Fruit fly (Drosophila melanogaster): ENCODE data around the gene CG6749.
A peak's percentile ranks its signal among the peaks of the same experiment; 100 is the strongest.

The CG6749 gene

DNA sequence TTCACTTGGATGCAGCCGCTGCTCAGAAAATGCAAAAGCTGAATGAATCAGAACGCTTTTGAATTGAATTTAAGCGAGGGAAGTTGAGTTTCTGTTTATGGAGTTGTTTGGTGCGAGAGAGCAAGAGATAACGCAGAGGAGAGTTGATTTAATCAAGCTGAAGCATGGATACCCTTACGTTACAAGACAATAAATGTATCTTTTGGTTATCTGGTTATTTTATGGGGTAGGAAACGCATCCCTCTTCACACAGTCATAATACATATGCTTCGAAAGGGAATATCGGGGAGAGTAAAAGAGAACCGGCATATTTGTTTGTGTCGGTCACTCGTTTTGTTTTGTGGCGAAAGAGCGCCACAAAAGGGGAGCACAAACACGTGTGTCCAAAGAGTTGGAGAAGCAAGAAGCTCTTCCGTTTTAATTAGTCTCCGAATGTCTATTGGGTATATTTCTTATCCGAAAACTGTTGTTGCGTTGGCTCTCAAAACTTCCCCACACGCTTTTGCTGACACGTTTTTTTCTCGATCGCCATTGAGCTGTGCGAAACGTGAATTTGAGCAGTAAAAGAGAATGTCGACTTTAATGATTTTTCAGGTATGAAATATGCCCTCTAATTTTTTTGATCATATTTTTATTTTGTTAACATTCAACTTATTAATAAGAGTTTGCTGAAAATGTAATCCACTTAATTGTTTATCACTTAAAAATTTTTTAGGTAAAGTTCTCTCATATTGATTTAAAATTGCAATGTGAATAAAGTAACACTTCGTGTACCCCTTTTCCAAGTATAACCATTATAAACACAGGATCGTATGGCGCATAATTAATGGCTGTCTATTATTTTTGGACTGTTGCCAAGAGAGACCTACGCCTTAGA lies 36.7 kb downstream of the CG6749 start, which contains the start of gene Prps (continued):
- TF ChIP-seq OdsH (GFP tag; optimal IDR thresholded peaks at IDR 0.05) = peak; percentile 83
- TF ChIP-seq Eip78C (GFP tag) = peak; percentile 96
- TF ChIP-seq CG10631 (GFP tag; optimal IDR thresholded peaks at IDR 0.05) = no peak
- TF ChIP-seq Eip75B (GFP tag; optimal IDR thresholded peaks at IDR 0.05) = peak; percentile 91
- peak; percentile 88 for TF ChIP-seq pdm3 (GFP tag; optimal IDR thresholded peaks at IDR 0.05)
- peak; percentile 83 for TF ChIP-seq CG8632 (GFP tag; optimal IDR thresholded peaks at IDR 0.05)
- peak; percentile 83 for TF ChIP-seq CG15336 (GFP tag; IDR thresholded peaks at IDR 0.05)
- TF ChIP-seq fd85E (GFP tag; optimal IDR thresholded peaks at IDR 0.05) = peak; percentile 81
- peak; percentile 83 for TF ChIP-seq CG16779 (tag; optimal IDR thresholded peaks at IDR 0.05)
- peak; percentile 54 for TF ChIP-seq fd59A (GFP tag; optimal IDR thresholded peaks at IDR 0.05)
- peak; percentile 88 for TF ChIP-seq eg (GFP tag; IDR thresholded peaks at IDR 0.05)
- TF ChIP-seq Ets96B (tag; optimal IDR thresholded peaks at IDR 0.05) = peak; percentile 84
- TF ChIP-seq CG3032 (tag; optimal IDR thresholded peaks at IDR 0.05) = peak; percentile 79
- peak; percentile 68 for TF ChIP-seq CG11902 (GFP tag; optimal IDR thresholded peaks at IDR 0.05)
- peak; percentile 86 for TF ChIP-seq lz (GFP tag; optimal IDR thresholded peaks at IDR 0.05)
- TF ChIP-seq CG6854 (GFP tag; optimal IDR thresholded peaks at IDR 0.05) = peak; percentile 92
- peak; percentile 83 for TF ChIP-seq acj6 (GFP tag; optimal IDR thresholded peaks at IDR 0.05)
- peak; percentile 91 for TF ChIP-seq vri (GFP tag; optimal IDR thresholded peaks at IDR 0.05)
- TF ChIP-seq CG3919 (GFP tag; optimal IDR thresholded peaks at IDR 0.05) = peak; percentile 93
- no peak for TF ChIP-seq CG4318 (GFP tag; optimal IDR thresholded peaks at IDR 0.05)
- TF ChIP-seq CG11762 (GFP tag; optimal IDR thresholded peaks at IDR 0.05; ENCODE audit: insufficient read depth) = peak; percentile 79

DNA sequence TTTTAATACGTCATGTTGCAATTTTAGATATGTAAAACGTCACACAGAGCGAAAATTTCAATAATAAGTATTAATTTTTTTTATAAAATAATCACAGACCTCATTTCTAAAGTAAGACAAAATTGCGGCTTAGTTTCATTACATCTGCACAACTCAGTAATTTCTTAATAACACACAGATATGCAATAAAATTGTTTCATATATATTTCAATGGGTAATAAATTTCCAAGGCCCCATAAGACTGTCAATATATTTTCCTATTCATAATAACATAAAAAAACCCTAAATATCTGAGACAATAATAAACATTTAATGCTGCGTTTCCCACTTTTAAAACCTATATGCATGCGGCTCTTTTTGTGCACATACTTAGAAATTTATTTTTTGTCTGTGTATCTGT lies 38.0 kb downstream of the CG6749 start:
- TF ChIP-seq Hr38 (GFP tag; optimal IDR thresholded peaks at IDR 0.05) (no peak), Hr4 (GFP tag; optimal IDR thresholded peaks at IDR 0.05) (peak; percentile 71), CG10669 (GFP tag; optimal IDR thresholded peaks at IDR 0.05) (no peak), CG8632 (GFP tag; optimal IDR thresholded peaks at IDR 0.05) (no peak), Eip93F (GFP tag; optimal IDR thresholded peaks at IDR 0.05) (no peak), svp (GFP tag) (peak; percentile 75), Lpt (GFP tag; optimal IDR thresholded peaks at IDR 0.05) (no peak), dac (GFP tag; optimal IDR thresholded peaks at IDR 0.05) (no peak), CG10631 (GFP tag; optimal IDR thresholded peaks at IDR 0.05) (peak; percentile 47), Smox (GFP tag; optimal IDR thresholded peaks at IDR 0.05) (peak; percentile 18), CG8319 (GFP tag; optimal IDR thresholded peaks at IDR 0.05) (peak; percentile 18), net (GFP tag; optimal IDR thresholded peaks at IDR 0.05) (peak; percentile 18), fd59A (GFP tag; optimal IDR thresholded peaks at IDR 0.05) (no peak), Ets96B (tag; optimal IDR thresholded peaks at IDR 0.05) (peak; percentile 21), CG11902 (GFP tag; optimal IDR thresholded peaks at IDR 0.05) (no peak), CG6854 (GFP tag; optimal IDR thresholded peaks at IDR 0.05) (no peak), Eip78C (GFP tag) (peak; percentile 77), vri (GFP tag; optimal IDR thresholded peaks at IDR 0.05) (no peak), Sox102F (GFP tag; optimal IDR thresholded peaks at IDR 0.05) (no peak), CG3919 (GFP tag; optimal IDR thresholded peaks at IDR 0.05) (no peak), CG11294 (GFP tag; IDR thresholded peaks at IDR 0.05) (no peak), Eip75B (GFP tag; optimal IDR thresholded peaks at IDR 0.05) (peak; percentile 21), Ets21C (GFP tag; optimal IDR thresholded peaks at IDR 0.05) (no peak), fd85E (GFP tag; optimal IDR thresholded peaks at IDR 0.05) (no peak), ss (GFP tag; optimal IDR thresholded peaks at IDR 0.05) (no peak), acj6 (GFP tag; optimal IDR thresholded peaks at IDR 0.05) (peak; percentile 47), achi (GFP tag; optimal IDR thresholded peaks at IDR 0.05) (peak; percentile 48), fkh (GFP tag; optimal IDR thresholded peaks at IDR 0.05) (no peak), CG6808 (GFP tag; optimal IDR thresholded peaks at IDR 0.05) (no peak), Blimp-1 (GFP tag; optimal IDR thresholded peaks at IDR 0.05) (no peak), esn (GFP tag; optimal IDR thresholded peaks at IDR 0.05) (peak; percentile 59), Met (GFP tag; optimal IDR thresholded peaks at IDR 0.05) (peak; percentile 54), Sox14 (GFP tag; optimal IDR thresholded peaks at IDR 0.05) (peak; percentile 16), Sox15 (GFP tag; optimal IDR thresholded peaks at IDR 0.05) (no peak), topi (GFP tag; optimal IDR thresholded peaks at IDR 0.05) (no peak), CG7368 (GFP tag; optimal IDR thresholded peaks at IDR 0.05) (no peak), CG31627 (GFP tag; optimal IDR thresholded peaks at IDR 0.05) (no peak), CG3032 (tag; optimal IDR thresholded peaks at IDR 0.05) (peak; percentile 41), CG6792 (GFP tag; optimal IDR thresholded peaks at IDR 0.05) (no peak), CG15336 (GFP tag; IDR thresholded peaks at IDR 0.05) (peak; percentile 34), CG16779 (tag; optimal IDR thresholded peaks at IDR 0.05) (no peak)
